Fruit fly (Drosophila melanogaster) whole organism, embryonic: ENCODE results near the gene sage.

Experiments
- Adf1 ChIP-seq: fragments of 200-800 bp; sonication (Bioruptor generic); IDR thresholded peaks from 2 replicates; pipeline ENCODE4 v1.3.6; 2022; ENCODE audit warnings: missing biosample characterization, missing genetic modification characterization
- Bdp1 ChIP-seq: fragments of 200-800 bp; sonication (Bioruptor generic); optimal IDR thresholded peaks from 3 replicates; lab custom pipeline; 2016; ENCODE audit warnings: missing biosample characterization, missing genetic modification characterization
- CG10209 ChIP-seq: fragments of 200-800 bp; sonication (Bioruptor generic); optimal IDR thresholded peaks from 3 replicates; lab custom pipeline; 2017; ENCODE audit warnings: missing biosample characterization, mild to moderate bottlenecking, missing genetic modification characterization, missing genetic modification reagents
- CG11560 ChIP-seq: fragments of 200-800 bp; sonication (Bioruptor generic); IDR thresholded peaks from 3 replicates; pipeline ENCODE4 v1.3.6; 2022; ENCODE audit warnings: missing biosample characterization, missing genetic modification characterization
- CG12071 ChIP-seq: fragments of 200-800 bp; sonication (Bioruptor generic); optimal IDR thresholded peaks from 3 replicates; lab custom pipeline; 2018; ENCODE audit warnings: missing biosample characterization, mild to moderate bottlenecking, missing genetic modification characterization
- CG12219 ChIP-seq: fragments of 200-800 bp; sonication (Bioruptor generic); optimal IDR thresholded peaks from 3 replicates; lab custom pipeline; 2018; ENCODE audit warnings: missing biosample characterization, mild to moderate bottlenecking, missing genetic modification characterization
- CG2712 ChIP-seq: fragments of 200-800 bp; optimal IDR thresholded peaks from 3 replicates; lab custom pipeline; 2019; ENCODE audit warnings: missing biosample characterization, mild to moderate bottlenecking, missing genetic modification characterization, moderate library complexity
- CG30403 ChIP-seq: fragments of 200-800 bp; sonication (Bioruptor generic); optimal IDR thresholded peaks from 3 replicates; lab custom pipeline; 2016; ENCODE audit warnings: missing biosample characterization, missing genetic modification characterization
- CG30431 ChIP-seq: fragments of 200-800 bp; sonication (Bioruptor generic); optimal IDR thresholded peaks from 2 replicates; lab custom pipeline; 2017; ENCODE audit warnings: missing biosample characterization, missing genetic modification characterization
- CG31365 ChIP-seq: fragments of 200-800 bp; sonication (Bioruptor generic); optimal IDR thresholded peaks from 2 replicates; lab custom pipeline; 2018; ENCODE audit warnings: missing biosample characterization, mild to moderate bottlenecking, missing genetic modification characterization
- CG3281 ChIP-seq: fragments of 200-800 bp; sonication (Bioruptor generic); optimal IDR thresholded peaks from 3 replicates; lab custom pipeline; 2017; ENCODE audit warnings: missing biosample characterization, mild to moderate bottlenecking, missing genetic modification characterization
- CG4404 ChIP-seq: fragments of 200-800 bp; sonication (Bioruptor generic); IDR thresholded peaks from 2 replicates; pipeline ENCODE4 v1.3.6; 2022; ENCODE audit warnings: missing biosample characterization, missing genetic modification characterization
- CG4617 ChIP-seq: fragments of 200-800 bp; sonication (Bioruptor generic); optimal IDR thresholded peaks from 3 replicates; lab custom pipeline; 2016; ENCODE audit warnings: missing biosample characterization, missing genetic modification characterization, borderline replicate concordance
- CG4854 ChIP-seq: fragments of 200-800 bp; sonication (Bioruptor generic); optimal IDR thresholded peaks from 2 replicates; lab custom pipeline; 2016; ENCODE audit warnings: missing biosample characterization, missing genetic modification characterization, inconsistent platforms
- CG9727 ChIP-seq: fragments of 200-800 bp; sonication (Bioruptor generic); optimal IDR thresholded peaks from 3 replicates; lab custom pipeline; 2017; ENCODE audit warnings: missing biosample characterization, mild to moderate bottlenecking, missing genetic modification characterization
- CkIIα-i1 ChIP-seq: fragments of 200-800 bp; sonication (Bioruptor generic); IDR thresholded peaks from 2 replicates; pipeline ENCODE4 v1.3.6; 2022; ENCODE audit warnings: missing biosample characterization, missing genetic modification characterization
- Dek ChIP-seq: fragments of 200-800 bp; sonication (Bioruptor generic); optimal IDR thresholded peaks from 3 replicates; lab custom pipeline; 2019; ENCODE audit warnings: missing biosample characterization, mild to moderate bottlenecking, missing genetic modification characterization, moderate library complexity
- Dip3 ChIP-seq: fragments of 200-800 bp; sonication (Bioruptor generic); optimal IDR thresholded peaks from 3 replicates; lab custom pipeline; 2016; ENCODE audit warnings: missing biosample characterization, missing genetic modification characterization
- Drgx ChIP-seq: fragments of 200-800 bp; sonication (Bioruptor generic); IDR thresholded peaks from 2 replicates; pipeline ENCODE4 v1.3.6; 2022; ENCODE audit warnings: missing biosample characterization, missing genetic modification characterization
- Fer1 ChIP-seq: fragments of 200-800 bp; sonication (Bioruptor generic); optimal IDR thresholded peaks from 2 replicates; lab custom pipeline; 2017; ENCODE audit warnings: missing biosample characterization, mild to moderate bottlenecking, missing genetic modification characterization
- GATAe ChIP-seq: fragments of 200-800 bp; sonication (Bioruptor generic); conservative IDR thresholded peaks from 2 replicates; pipeline ENCODE4 v1.3.6; 2022; ENCODE audit warnings: missing biosample characterization, missing genetic modification characterization
- Hand ChIP-seq: fragments of 200-800 bp; sonication (Bioruptor generic); optimal IDR thresholded peaks from 2 replicates; lab custom pipeline; 2017; ENCODE audit warnings: mild to moderate bottlenecking, missing biosample characterization, missing genetic modification reagents, missing genetic modification characterization
- MBD-R2 ChIP-seq: fragments of 200-800 bp; sonication (Bioruptor generic); IDR thresholded peaks from 2 replicates; pipeline ENCODE4 v1.3.6; 2022; ENCODE audit warnings: missing biosample characterization, missing genetic modification characterization
- Sox102F ChIP-seq: fragments of 200-800 bp; sonication (Bioruptor generic); optimal IDR thresholded peaks from 2 replicates; lab custom pipeline; 2018; ENCODE audit warnings: missing biosample characterization, mild to moderate bottlenecking, missing genetic modification characterization, moderate library complexity
- Spps ChIP-seq: fragments of 200-800 bp; sonication (Bioruptor generic); optimal IDR thresholded peaks from 2 replicates; lab custom pipeline; 2018; ENCODE audit warnings: missing biosample characterization, mild to moderate bottlenecking, missing genetic modification characterization
- Sry-δ ChIP-seq: fragments of 200-800 bp; sonication (Bioruptor generic); optimal IDR thresholded peaks from 2 replicates; lab custom pipeline; 2016; ENCODE audit warnings: missing biosample characterization, missing genetic modification characterization
- Stat92E ChIP-seq, 3 experiments: fragments of >200 bp in 2 of 3; fragments of 200-800 bp in 1 of 3; sonication (Bioruptor generic) in 1 of 3; optimal IDR thresholded peaks; 2 replicates each; lab custom pipeline; 2017 to 2019; ENCODE audit warnings: missing biosample characterization in 3 of 3, missing genetic modification characterization in 3 of 3, mild to moderate bottlenecking in 1 of 3, moderate library complexity in 1 of 3
- ap ChIP-seq: fragments of 200-800 bp; sonication (Bioruptor generic); IDR thresholded peaks from 2 replicates; pipeline ENCODE4 v1.3.6; 2022; ENCODE audit warnings: missing biosample characterization, missing genetic modification characterization
- ase ChIP-seq: fragments of 200-800 bp; sonication (Bioruptor generic); IDR thresholded peaks from 3 replicates; pipeline ENCODE4 v1.3.6; 2022; ENCODE audit warnings: missing biosample characterization, missing genetic modification characterization
- cato ChIP-seq: fragments of 200-800 bp; sonication (Bioruptor generic); optimal IDR thresholded peaks from 2 replicates; lab custom pipeline; 2016; ENCODE audit warnings: missing biosample characterization, missing genetic modification characterization, borderline replicate concordance
- crol ChIP-seq: fragments of 200-800 bp; sonication (Bioruptor generic); IDR thresholded peaks from 2 replicates; pipeline ENCODE4 v1.3.6; 2022; ENCODE audit warnings: missing biosample characterization, missing genetic modification characterization
- dmrt11E ChIP-seq: fragments of 200-800 bp; sonication (Bioruptor generic); optimal IDR thresholded peaks from 3 replicates; lab custom pipeline; 2018; ENCODE audit warnings: missing biosample characterization, mild to moderate bottlenecking, missing genetic modification characterization, moderate library complexity
- dmrt99B ChIP-seq: fragments of 200-800 bp; sonication (Bioruptor generic); optimal IDR thresholded peaks from 2 replicates; lab custom pipeline; 2018; ENCODE audit warnings: missing biosample characterization, mild to moderate bottlenecking, missing genetic modification characterization, moderate library complexity
- eyg ChIP-seq: fragments of 200-800 bp; sonication (Bioruptor generic); optimal IDR thresholded peaks from 3 replicates; lab custom pipeline; 2016; ENCODE audit warnings: missing biosample characterization, missing genetic modification characterization
- fd102C ChIP-seq: fragments of 200-800 bp; sonication (Bioruptor generic); optimal IDR thresholded peaks from 2 replicates; lab custom pipeline; 2018; ENCODE audit warnings: missing biosample characterization, mild to moderate bottlenecking, missing genetic modification characterization, moderate library complexity
- fru ChIP-seq: fragments of >200 bp; optimal IDR thresholded peaks from 2 replicates; lab custom pipeline; 2017
- ken ChIP-seq: fragments of 200-800 bp; sonication (Bioruptor generic); IDR thresholded peaks from 3 replicates; pipeline ENCODE4 v1.3.6; 2022; ENCODE audit warnings: missing biosample characterization, missing genetic modification characterization
- kni ChIP-seq: fragments of 200-800 bp; sonication (Bioruptor generic); optimal IDR thresholded peaks from 3 replicates; lab custom pipeline; 2017; ENCODE audit warnings: mild to moderate bottlenecking, missing biosample characterization, missing genetic modification reagents, missing genetic modification characterization
- lbe ChIP-seq: fragments of 200-800 bp; sonication (Bioruptor generic); optimal IDR thresholded peaks from 2 replicates; lab custom pipeline; 2016; ENCODE audit warnings: missing biosample characterization, mild to moderate bottlenecking, missing genetic modification characterization
- nerfin-2 ChIP-seq: fragments of 200-800 bp; sonication (Bioruptor generic); IDR thresholded peaks from 2 replicates; pipeline ENCODE4 v1.3.6; 2022; ENCODE audit warnings: missing biosample characterization, missing genetic modification characterization; ENCODE audit not compliant: partially characterized antibody
- org-1 ChIP-seq: fragments of 200-800 bp; sonication (Bioruptor generic); optimal IDR thresholded peaks from 2 replicates; lab custom pipeline; 2017; ENCODE audit warnings: missing biosample characterization, missing genetic modification characterization
- pan ChIP-seq, 4 experiments: fragments of >200 bp in 3 of 4; fragments of 200-800 bp in 1 of 4; sonication (Bioruptor generic) in 1 of 4; optimal IDR thresholded peaks in 3 of 4; IDR thresholded peaks in 1 of 4; 2 replicates each; pipeline versions ENCODE4 v1.3.6 to Lab custom; 2017 to 2022; ENCODE audit warnings: missing biosample characterization in 2 of 4, missing genetic modification characterization in 2 of 4, mixed read lengths in 1 of 4
- so ChIP-seq: fragments of 200-800 bp; sonication (Bioruptor generic); IDR thresholded peaks from 3 replicates; pipeline ENCODE4 v1.3.6; 2022; ENCODE audit warnings: missing biosample characterization, missing genetic modification characterization
- sug ChIP-seq: fragments of 200-800 bp; optimal IDR thresholded peaks from 2 replicates; lab custom pipeline; 2019; ENCODE audit warnings: missing biosample characterization, mild to moderate bottlenecking, missing genetic modification characterization, moderate library complexity
- tap ChIP-seq: fragments of 200-800 bp; optimal IDR thresholded peaks from 3 replicates; lab custom pipeline; 2019; ENCODE audit warnings: missing biosample characterization, mild to moderate bottlenecking, missing genetic modification characterization, moderate library complexity
- unpg ChIP-seq: fragments of 200-800 bp; sonication (Bioruptor generic); optimal IDR thresholded peaks from 3 replicates; lab custom pipeline; 2018; ENCODE audit warnings: missing biosample characterization, mild to moderate bottlenecking, missing genetic modification characterization, moderate library complexity
- usp ChIP-seq: fragments of >200 bp; optimal IDR thresholded peaks from 2 replicates; lab custom pipeline; 2017; ENCODE audit warnings: missing biosample characterization, missing genetic modification characterization
- vfl ChIP-seq: fragments of 200-800 bp; sonication (Bioruptor generic); optimal IDR thresholded peaks from 2 replicates; lab custom pipeline; 2016; ENCODE audit warnings: missing biosample characterization, missing genetic modification characterization
- zen ChIP-seq: fragments of 200-800 bp; sonication (Bioruptor generic); optimal IDR thresholded peaks from 3 replicates; lab custom pipeline; 2018; ENCODE audit warnings: missing biosample characterization, mild to moderate bottlenecking, missing genetic modification characterization, moderate library complexity

Gene sage

dm6 chr3R:9245576-9246200, 18.3 kb downstream of the sage start, which contains the start of gene Vps15 (continued):
- TF ChIP-seq Fer1 = peak; percentile 85
- TF ChIP-seq CG9727 = peak; percentile 72
- peak; percentile 76; the same call in 2 of the 3 replicates for TF ChIP-seq so (GFP tag; lab: Robert Waterston, UW)
- TF ChIP-seq CG4854 (GFP tag; lab: Kevin White, UChicago) = peak; percentile 62
- peak; percentile 72 for TF ChIP-seq CG3281 (GFP tag; lab: Kevin White, UChicago)
- peak; percentile 76 for TF ChIP-seq dmrt99B
- TF ChIP-seq Spps = peak; percentile 51
- peak; percentile 65 for TF ChIP-seq tap (tag; lab: Kevin White, UChicago)
- TF ChIP-seq sug (tag; lab: Kevin White, UChicago) = peak; percentile 84
- no peak for TF ChIP-seq ken (GFP tag; lab: Robert Waterston, UW)
- peak; percentile 83 for TF ChIP-seq Sox102F (GFP tag; lab: Kevin White, UChicago)
- peak; percentile 58 for TF ChIP-seq CG10209 (GFP tag; lab: Kevin White, UChicago)
- no peak for TF ChIP-seq CG11560 (tag; lab: Robert Waterston, UW)
- no peak for TF ChIP-seq fru (lab: Kevin White, UChicago)
- TF ChIP-seq fd102C = no peak
- peak; percentile 84 for TF ChIP-seq nerfin-2 (GFP tag; lab: Robert Waterston, UW)
- no peak for TF ChIP-seq vfl
- no peak for TF ChIP-seq pan (optimal IDR thresholded peaks at IDR 0.05; lab: Kevin White, UChicago)
- TF ChIP-seq pan (GFP tag; optimal IDR thresholded peaks at IDR 0.05 in 1 of 2, IDR thresholded peaks at IDR 0.05 in 1 of 2) = peak in 1 of 2 experiments; percentile 72
- no peak for TF ChIP-seq CG12071
- no peak; the same call in 1 of the 2 replicates for TF ChIP-seq GATAe (GFP tag; lab: Robert Waterston, UW)
- peak; percentile 5 for TF ChIP-seq Bdp1 (GFP tag; lab: Kevin White, UChicago)
- TF ChIP-seq kni = peak; percentile 8
- TF ChIP-seq CG4617 (GFP tag; lab: Kevin White, UChicago) = peak; percentile 46
- TF ChIP-seq CG31365 (tag; lab: Kevin White, UChicago) = no peak
- peak; percentile 86 for TF ChIP-seq CG30403 (GFP tag; lab: Kevin White, UChicago)
- peak; percentile 90 for TF ChIP-seq CG2712 (tag; lab: Kevin White, UChicago)
- TF ChIP-seq CG12219 = peak; percentile 40
- TF ChIP-seq unpg (GFP tag; lab: Kevin White, UChicago) = peak; percentile 90
- TF ChIP-seq ap (GFP tag; lab: Robert Waterston, UW) = no peak
- peak; percentile 64 for TF ChIP-seq Dip3 (GFP tag; lab: Kevin White, UChicago)
- peak; percentile 52; the same call in 1 of the 3 replicates for TF ChIP-seq ase (GFP tag; lab: Robert Waterston, UW)
- peak; percentile 61 for TF ChIP-seq lbe (GFP tag; lab: Kevin White, UChicago)
- TF ChIP-seq crol (GFP tag; lab: Robert Waterston, UW) = no peak
- no peak for TF ChIP-seq usp (GFP tag; lab: Kevin White, UChicago)
- TF ChIP-seq Adf1 (GFP tag; lab: Robert Waterston, UW) = no peak
- TF ChIP-seq dmrt11E (tag; lab: Kevin White, UChicago) = peak; percentile 72
- TF ChIP-seq org-1 (GFP tag; lab: Kevin White, UChicago) = peak; percentile 4
- TF ChIP-seq CG4404 (GFP tag; lab: Robert Waterston, UW) = peak; percentile 43; the same call in 1 of the 2 replicates
- peak; percentile 73 for TF ChIP-seq MBD-R2 (GFP tag; lab: Robert Waterston, UW)
- TF ChIP-seq eyg (GFP tag; lab: Kevin White, UChicago) = peak; percentile 28
- TF ChIP-seq Hand (GFP tag; lab: Kevin White, UChicago) = peak; percentile 27
- peak; percentile 78 for TF ChIP-seq zen
- TF ChIP-seq Drgx (GFP tag; lab: Robert Waterston, UW) = peak; percentile 58; the same call in 1 of the 2 replicates
- TF ChIP-seq Stat92E (GFP tag; optimal IDR thresholded peaks at IDR 0.05; lab: Kevin White, UChicago) = peak in 1 of 3 experiments; percentile 77
- TF ChIP-seq cato = peak; percentile 31
- TF ChIP-seq Dek = peak; percentile 75
- peak; percentile 78 for TF ChIP-seq Sry-δ (GFP tag; lab: Kevin White, UChicago)
- no peak for TF ChIP-seq CkIIα-i1 (GFP tag; lab: Robert Waterston, UW)
- no peak for TF ChIP-seq CG30431 (GFP tag; lab: Kevin White, UChicago)
